Worm (Caenorhabditis elegans): Measurements from ENCODE around the gene nhr-226.

DNA sequence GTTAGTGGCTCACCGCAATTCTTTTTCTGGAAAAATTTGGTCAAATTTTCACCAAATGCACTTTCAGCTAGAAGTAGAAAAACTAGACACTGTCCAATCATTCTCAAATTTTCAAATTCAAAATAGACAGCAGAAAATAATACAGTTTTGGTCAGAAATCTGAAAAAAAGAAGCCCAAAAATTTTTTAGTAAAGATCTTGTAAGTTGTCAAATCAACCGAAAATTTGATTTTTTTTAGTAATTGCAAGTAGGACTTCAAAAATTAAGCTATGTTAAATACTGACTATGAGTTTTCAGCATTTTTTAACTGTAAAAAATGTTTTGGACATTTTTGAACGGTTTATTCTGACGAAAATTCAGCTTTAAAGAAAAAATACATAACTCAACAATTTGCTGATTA, 6.2 kb downstream of the nhr-226 start, which contains the start of gene Y19D10B.8:
- TF ChIP-seq K12H6.12 (tag; optimal IDR thresholded peaks at IDR 0.05) (no peak), attf-3 (GFP tag; conservative IDR thresholded peaks at IDR 0.05) (no peak), zfh-2 (GFP tag; conservative IDR thresholded peaks at IDR 0.05) (no peak), F37B4.10 (GFP tag; IDR thresholded peaks at IDR 0.05) (no peak), nhr-90 (tag; optimal IDR thresholded peaks at IDR 0.05) (no peak), ceh-91 (GFP tag; IDR thresholded peaks at IDR 0.05) (no peak)
